Fruit fly (Drosophila melanogaster) whole organism, adult: ENCODE results near the gene mRpL2.
A peak's percentile ranks its signal among the peaks of the same experiment; 100 is the strongest.

Experiments
- Clk ChIP-seq: fragments of 200-800 bp; sonication (Bioruptor generic); optimal IDR thresholded peaks from 2 replicates; lab custom pipeline; 2017; ENCODE audit warnings: missing biosample characterization, missing genetic modification characterization
- kay ChIP-seq: fragments of 200-800 bp; sonication (Bioruptor generic); peaks from one replicate; lab custom pipeline; 2016; ENCODE audit warnings: missing biosample characterization, missing genetic modification characterization, borderline replicate concordance

DNA sequence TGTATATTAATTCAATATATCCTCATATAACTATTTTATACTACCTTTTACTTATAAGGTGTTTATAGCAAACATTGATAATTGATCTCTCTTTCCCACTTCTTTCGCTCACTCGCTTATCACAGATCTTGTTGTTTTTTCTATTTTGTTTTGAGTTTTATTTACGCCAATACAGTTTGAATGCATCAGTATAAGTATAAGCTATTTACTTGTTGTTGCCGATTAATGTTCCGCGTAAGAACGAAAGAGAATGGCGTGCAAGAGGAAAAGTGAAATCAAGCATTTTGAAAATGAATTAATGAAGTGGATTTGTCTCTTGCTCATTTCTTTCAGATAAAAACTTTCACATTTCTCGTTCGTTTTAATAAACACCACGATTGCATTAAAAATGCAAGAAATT lies 37.0 kb upstream of the mRpL2 start:
- TF ChIP-seq Clk (GFP tag; lab: Kevin White, UChicago) (no peak), kay (GFP tag; lab: Kevin White, UChicago) (peak; percentile 96)
